Fruit fly (Drosophila melanogaster): ENCODE measurements around the gene CG17107.
A peak's percentile ranks its signal among the peaks of the same experiment; 100 is the strongest.

CG17107 gene

DNA sequence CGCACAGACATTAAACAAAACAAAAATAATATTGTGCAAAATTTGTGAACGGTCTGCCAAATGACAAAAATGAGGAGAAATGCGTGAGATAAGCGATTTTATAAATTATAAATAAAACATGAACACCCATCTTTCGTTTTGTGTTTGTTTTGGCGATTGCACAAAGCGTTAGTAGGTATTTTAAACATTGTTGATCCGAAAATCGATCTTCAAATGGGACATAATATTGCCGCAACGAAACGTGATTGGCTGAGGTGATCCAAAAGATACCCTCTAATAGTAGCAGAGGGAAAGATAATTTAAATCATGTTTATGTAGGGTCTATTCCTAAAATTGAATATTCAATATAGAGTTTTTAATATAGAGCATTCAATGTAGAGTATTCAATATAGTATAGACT lies 2.1 kb upstream of the CG17107 start:
- TF ChIP-seq CG32121 (GFP tag; IDR thresholded peaks at IDR 0.05) (0 out of 2 replicates have a peak, but pooled peaks have one; percentile 25), Pif1B (GFP tag; optimal IDR thresholded peaks at IDR 0.05) (no peak), Pif1A (GFP tag; optimal IDR thresholded peaks at IDR 0.05) (no peak), Ets98B (GFP tag; IDR thresholded peaks at IDR 0.05) (peak; percentile 16; the same call in 1 of the 2 replicates)

DNA sequence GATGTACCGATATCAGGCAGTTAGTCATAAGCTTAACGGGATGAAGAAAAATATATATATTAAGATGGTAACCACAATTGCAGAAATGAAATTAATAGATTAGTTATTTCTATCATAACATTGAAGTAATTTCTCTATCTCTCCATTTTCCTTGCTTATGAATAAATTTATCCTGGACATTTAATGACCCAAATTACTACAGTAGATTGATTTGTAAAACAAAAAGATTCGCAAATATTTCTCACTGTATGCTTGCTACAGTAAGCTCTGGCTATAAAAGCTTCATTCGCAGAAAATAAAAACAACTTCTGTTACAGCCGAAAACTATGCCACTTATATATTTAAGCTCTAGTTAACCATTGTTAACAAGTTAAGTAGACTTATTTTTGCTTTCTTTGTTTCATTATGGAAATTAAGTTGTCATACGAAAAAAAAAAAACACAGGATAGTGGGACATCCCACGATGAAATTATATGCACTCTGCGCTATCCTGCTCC lies 1.1 kb upstream of the CG17107 start, which contains the start of gene CG17105:
Gene CG17105 (plus strand): TSS at position 447 of the 497 bp plus-strand sequence.
- TF ChIP-seq Ets98B (GFP tag; IDR thresholded peaks at IDR 0.05) = no peak
- 0 out of 3 replicates have a peak, but pooled peaks have one; percentile 20 for TF ChIP-seq CG4496 (GFP tag; IDR thresholded peaks at IDR 0.05)

DNA sequence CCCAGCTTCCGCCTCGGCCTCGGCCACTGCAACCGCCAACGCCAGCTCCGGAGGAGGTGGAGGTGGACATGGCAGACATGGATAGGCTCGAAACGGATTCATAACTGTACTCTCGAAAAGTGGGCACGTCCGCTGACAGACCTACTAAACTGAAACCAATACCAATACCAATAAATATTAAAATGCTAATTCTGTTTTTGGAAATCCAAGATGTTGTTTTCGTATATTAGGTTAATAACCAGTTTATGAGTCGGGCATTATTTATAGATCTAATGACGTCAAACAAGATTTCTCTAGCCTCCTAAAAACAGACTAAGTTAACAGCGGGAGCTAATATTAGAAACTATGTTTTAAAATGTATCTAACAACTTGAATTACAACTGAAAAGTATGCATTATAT lies 495 bp downstream of the CG17107 start:
- TF ChIP-seq Pif1A (GFP tag; optimal IDR thresholded peaks at IDR 0.05) (no peak), Ets98B (GFP tag; IDR thresholded peaks at IDR 0.05) (no peak), CG14655 (GFP tag; optimal IDR thresholded peaks at IDR 0.05) (no peak), D1 (tag; optimal IDR thresholded peaks at IDR 0.05) (no peak), CG8159 (tag; optimal IDR thresholded peaks at IDR 0.05) (no peak), CG34367 (tag; optimal IDR thresholded peaks at IDR 0.05) (no peak)

DNA sequence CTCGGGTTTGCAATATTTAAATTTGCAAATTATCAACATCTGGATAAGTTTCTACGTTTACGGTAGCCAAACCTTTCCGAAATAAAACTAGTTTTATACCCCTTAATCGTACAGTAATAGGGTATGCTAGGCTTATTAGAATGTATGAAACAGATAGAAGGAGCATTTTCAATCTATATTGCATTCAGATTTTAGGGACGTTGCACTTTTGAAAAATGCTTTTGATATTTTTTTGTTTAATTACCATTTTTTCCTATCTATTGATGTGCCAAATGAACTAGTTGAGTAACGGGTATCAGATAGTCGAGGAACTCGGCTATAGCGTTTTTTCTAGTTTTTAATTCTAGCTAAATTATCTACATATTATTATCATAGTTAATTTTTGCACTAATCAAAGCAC lies 1.2 kb downstream of the CG17107 start:
- no peak for TF ChIP-seq gl (tag; optimal IDR thresholded peaks at IDR 0.05)
- TF ChIP-seq rn (GFP tag; IDR thresholded peaks at IDR 0.05) = no peak
- TF ChIP-seq CG4496 (GFP tag; IDR thresholded peaks at IDR 0.05) = no peak
- TF ChIP-seq Pif1B (GFP tag; optimal IDR thresholded peaks at IDR 0.05) = no peak
- TF ChIP-seq CG8301 (tag; optimal IDR thresholded peaks at IDR 0.05) = no peak

DNA sequence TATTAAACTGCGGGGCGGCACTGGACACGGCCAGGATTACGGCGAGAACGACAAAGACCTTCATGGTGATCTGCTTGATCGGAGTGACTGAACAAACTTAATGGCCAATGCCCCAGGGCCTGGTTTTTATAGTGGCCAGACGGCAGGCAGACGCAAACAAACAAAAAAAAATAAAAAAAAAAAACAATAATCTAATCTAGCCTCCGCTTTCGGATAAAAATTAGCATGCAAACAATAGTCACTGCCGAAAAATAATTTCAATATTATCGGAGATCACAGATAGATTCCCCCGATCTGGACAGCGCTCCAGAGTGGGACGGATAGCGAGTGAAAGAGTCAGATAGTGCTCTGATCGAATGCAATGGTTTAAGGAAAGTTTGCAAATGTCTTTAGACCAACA lies 2.6 kb downstream of the CG17107 start, which contains the start of gene CG7299:
Gene CG7299 (minus strand): TSS at position 101 of the 400 bp plus-strand sequence.
- TF ChIP-seq Pif1B (GFP tag; optimal IDR thresholded peaks at IDR 0.05) (no peak), CG34367 (tag; optimal IDR thresholded peaks at IDR 0.05) (no peak), rn (GFP tag; IDR thresholded peaks at IDR 0.05) (no peak), CG12605 (GFP tag; IDR thresholded peaks at IDR 0.05) (no peak), gl (tag; optimal IDR thresholded peaks at IDR 0.05) (no peak), Ets98B (GFP tag; IDR thresholded peaks at IDR 0.05) (no peak), fd96Ca (GFP tag; IDR thresholded peaks at IDR 0.05) (no peak), CG14655 (GFP tag; optimal IDR thresholded peaks at IDR 0.05) (no peak), D1 (tag; optimal IDR thresholded peaks at IDR 0.05) (no peak), CG4496 (GFP tag; IDR thresholded peaks at IDR 0.05) (no peak), Pif1A (GFP tag; optimal IDR thresholded peaks at IDR 0.05) (no peak), CG8301 (tag; optimal IDR thresholded peaks at IDR 0.05) (no peak), CG10348 (GFP tag; IDR thresholded peaks at IDR 0.05) (no peak), CG9948 (tag; optimal IDR thresholded peaks at IDR 0.05) (no peak), CG17806 (tag; optimal IDR thresholded peaks at IDR 0.05) (no peak), CG8159 (tag; optimal IDR thresholded peaks at IDR 0.05) (no peak), Snoo (tag; optimal IDR thresholded peaks at IDR 0.05) (no peak), CG13204 (GFP tag; optimal IDR thresholded peaks at IDR 0.05) (no peak), CG32121 (GFP tag; IDR thresholded peaks at IDR 0.05) (no peak)

DNA sequence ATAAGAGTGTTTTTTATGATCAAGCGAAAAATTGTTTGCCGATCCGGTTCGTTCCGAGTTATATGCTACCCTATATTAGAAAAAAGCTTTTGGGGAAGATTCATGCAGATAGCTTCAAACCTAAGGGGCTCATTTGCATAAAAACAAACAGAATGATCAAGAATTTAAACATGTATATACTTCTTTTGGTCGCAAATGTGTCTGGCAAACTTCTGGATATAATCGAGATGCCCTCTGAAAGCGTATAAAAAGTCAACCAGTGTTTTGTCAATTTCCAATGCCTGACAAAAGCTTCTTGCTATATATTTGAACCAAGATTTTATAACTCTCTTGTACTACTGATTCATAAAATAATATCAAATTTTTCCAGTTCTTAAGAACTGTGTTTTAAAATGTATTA lies 4.0 kb downstream of the CG17107 start:
- no peak for TF ChIP-seq CG8301 (tag; optimal IDR thresholded peaks at IDR 0.05)
- TF ChIP-seq CG15710 (tag; optimal IDR thresholded peaks at IDR 0.05) = no peak
- TF ChIP-seq CG17806 (tag; optimal IDR thresholded peaks at IDR 0.05) = no peak
- no peak for TF ChIP-seq CG12605 (GFP tag; IDR thresholded peaks at IDR 0.05)
- no peak for TF ChIP-seq fd96Ca (GFP tag; IDR thresholded peaks at IDR 0.05)
- no peak for TF ChIP-seq CG13204 (GFP tag; optimal IDR thresholded peaks at IDR 0.05)
- no peak for TF ChIP-seq gl (tag; optimal IDR thresholded peaks at IDR 0.05)
- TF ChIP-seq CG14655 (GFP tag; optimal IDR thresholded peaks at IDR 0.05) = no peak

DNA sequence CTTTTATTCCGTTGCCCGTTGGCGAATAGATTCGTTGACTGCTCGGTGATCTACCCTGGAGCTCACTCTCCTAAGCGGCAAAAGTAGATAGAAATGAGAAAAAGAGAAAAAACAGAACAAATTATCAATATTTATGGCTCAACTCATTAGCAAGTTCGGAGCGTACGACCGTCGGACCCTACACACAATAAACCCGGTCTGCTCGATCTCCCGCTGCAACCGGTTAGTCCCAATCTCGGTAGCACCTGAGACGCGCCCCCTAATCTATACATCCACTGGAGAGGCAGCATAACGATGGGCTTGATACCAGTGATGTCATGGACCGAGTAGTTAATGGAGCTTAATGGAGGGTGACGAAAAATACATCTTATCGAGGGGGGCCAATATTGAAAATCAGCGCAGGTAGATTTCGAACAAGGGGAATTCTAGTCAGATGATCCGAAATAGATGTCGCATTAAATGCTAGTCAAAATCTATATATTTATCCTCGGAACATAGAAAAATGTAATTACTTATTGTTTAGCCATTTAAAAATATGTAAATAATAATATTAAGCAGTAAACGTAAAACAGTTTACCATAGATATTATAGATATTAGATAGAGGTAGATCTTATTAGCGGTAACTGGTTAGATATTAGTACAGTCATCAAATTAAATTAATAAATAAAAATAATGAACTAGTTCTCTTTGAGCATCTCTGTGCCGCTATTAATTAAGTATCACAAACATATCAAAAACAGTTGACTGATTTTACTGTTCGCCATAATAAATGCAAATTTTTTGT lies 5.5 kb downstream of the CG17107 start, which contains the start of gene CG7296:
Gene CG7296 (minus strand): TSS at position 58 of the 785 bp plus-strand sequence.
- no peak for TF ChIP-seq CG10348 (GFP tag; IDR thresholded peaks at IDR 0.05)
- TF ChIP-seq CG12605 (GFP tag; IDR thresholded peaks at IDR 0.05) = no peak
- TF ChIP-seq EcR (GFP tag; optimal IDR thresholded peaks at IDR 0.05) = no peak
- no peak for TF ChIP-seq CG14655 (GFP tag; optimal IDR thresholded peaks at IDR 0.05)
- TF ChIP-seq fd96Ca (GFP tag; IDR thresholded peaks at IDR 0.05) = no peak
- TF ChIP-seq gl (tag; optimal IDR thresholded peaks at IDR 0.05) = no peak

Data from whole organism, pupa.